Fruit fly (Drosophila melanogaster) whole organism, embryonic: ENCODE data around the gene Nak.

Experiments
- Aef1 ChIP-seq: fragments of 200-800 bp; sonication (Bioruptor generic); IDR thresholded peaks from 3 replicates; pipeline ENCODE4 v1.3.6; 2022; ENCODE audit warnings: missing biosample characterization, missing genetic modification characterization
- Bteb2 ChIP-seq: fragments of 200-800 bp; sonication (Bioruptor generic); optimal IDR thresholded peaks from 2 replicates; lab custom pipeline; 2016; ENCODE audit warnings: missing biosample characterization, missing genetic modification characterization
- CG10147 ChIP-seq: fragments of 200-800 bp; sonication (Bioruptor generic); optimal IDR thresholded peaks from 2 replicates; lab custom pipeline; 2019; ENCODE audit warnings: missing biosample characterization, mild to moderate bottlenecking, missing genetic modification characterization, moderate library complexity
- CG10431 ChIP-seq: fragments of 200-800 bp; sonication (Bioruptor generic); optimal IDR thresholded peaks from 3 replicates; lab custom pipeline; 2018; ENCODE audit warnings: missing biosample characterization, mild to moderate bottlenecking, missing genetic modification characterization
- CG11398 ChIP-seq: fragments of 200-800 bp; sonication (Bioruptor generic); optimal IDR thresholded peaks from 2 replicates; lab custom pipeline; 2016; ENCODE audit warnings: missing biosample characterization, missing genetic modification characterization
- CG12104 ChIP-seq: fragments of 200-800 bp; sonication (Bioruptor generic); optimal IDR thresholded peaks from 3 replicates; lab custom pipeline; 2016; ENCODE audit warnings: missing biosample characterization, missing genetic modification characterization
- CG1233 ChIP-seq: fragments of 200-800 bp; sonication (Bioruptor generic); optimal IDR thresholded peaks from 4 replicates; lab custom pipeline; 2018; ENCODE audit warnings: missing biosample characterization, mild to moderate bottlenecking, missing genetic modification characterization
- CG12744 ChIP-seq: fragments of 200-800 bp; sonication (Bioruptor generic); optimal IDR thresholded peaks from 2 replicates; lab custom pipeline; 2016; ENCODE audit warnings: missing biosample characterization, missing genetic modification characterization
- CG13424 ChIP-seq: fragments of 200-800 bp; sonication (Bioruptor generic); optimal IDR thresholded peaks from 2 replicates; lab custom pipeline; 2019; ENCODE audit warnings: missing biosample characterization, mild to moderate bottlenecking, missing genetic modification characterization, moderate library complexity
- CG14014 ChIP-seq: fragments of 200-800 bp; sonication (Bioruptor generic); IDR thresholded peaks from 2 replicates; pipeline ENCODE4 v1.3.6; 2022; ENCODE audit warnings: missing biosample characterization, missing genetic modification characterization
- CG17361 ChIP-seq: fragments of 200-800 bp; sonication (Bioruptor generic); IDR thresholded peaks from 3 replicates; pipeline ENCODE4 v1.3.6; 2022; ENCODE audit warnings: missing biosample characterization, missing genetic modification characterization
- CG17385 ChIP-seq: fragments of 200-800 bp; sonication (Bioruptor generic); optimal IDR thresholded peaks from 3 replicates; lab custom pipeline; 2018; ENCODE audit warnings: missing biosample characterization, mild to moderate bottlenecking, missing genetic modification characterization
- CG18011 ChIP-seq: fragments of 200-800 bp; sonication (Bioruptor generic); optimal IDR thresholded peaks from 2 replicates; lab custom pipeline; 2017; ENCODE audit warnings: missing biosample characterization, missing genetic modification characterization, mild to moderate bottlenecking, moderate library complexity, missing genotype
- CG18476 ChIP-seq: fragments of 200-800 bp; sonication (Bioruptor generic); optimal IDR thresholded peaks from 2 replicates; lab custom pipeline; 2016; ENCODE audit warnings: missing biosample characterization, mild to moderate bottlenecking, missing genetic modification characterization
- CG2120 ChIP-seq: fragments of 200-800 bp; sonication (Bioruptor generic); optimal IDR thresholded peaks from 3 replicates; lab custom pipeline; 2016; ENCODE audit warnings: missing biosample characterization, missing genetic modification characterization
- CG31224 ChIP-seq: fragments of 200-800 bp; sonication (Bioruptor generic); IDR thresholded peaks from 2 replicates; pipeline ENCODE4 v1.3.6; 2022; ENCODE audit warnings: missing biosample characterization, missing genetic modification characterization
- CG6813 ChIP-seq: fragments of 200-800 bp; sonication (Bioruptor generic); optimal IDR thresholded peaks from 2 replicates; lab custom pipeline; 2017; ENCODE audit warnings: missing biosample characterization, missing genetic modification characterization, mild to moderate bottlenecking, moderate library complexity, missing genetic modification reagents
- CG7357 ChIP-seq: fragments of 200-800 bp; sonication (Bioruptor generic); IDR thresholded peaks from 3 replicates; pipeline ENCODE4 v1.3.6; 2022; ENCODE audit warnings: missing biosample characterization, missing genetic modification characterization
- CG8478 ChIP-seq: fragments of >200 bp; optimal IDR thresholded peaks from 2 replicates; lab custom pipeline; 2018
- D ChIP-seq, 2 experiments: fragments of 200-800 bp in 1 of 2; fragments of >200 bp in 1 of 2; sonication (Bioruptor generic) in 1 of 2; optimal IDR thresholded peaks; 2 replicates in 1 of 2; 3 replicates in 1 of 2; lab custom pipeline; 2017; ENCODE audit warnings: mild to moderate bottlenecking in 1 of 2, missing biosample characterization in 1 of 2, missing genetic modification characterization in 1 of 2, missing genetic modification reagents in 1 of 2
- Ets97D ChIP-seq: fragments of 200-800 bp; sonication (Bioruptor generic); optimal IDR thresholded peaks from 3 replicates; lab custom pipeline; 2016; ENCODE audit warnings: missing biosample characterization, missing genetic modification characterization
- Fer1 ChIP-seq: fragments of 200-800 bp; sonication (Bioruptor generic); optimal IDR thresholded peaks from 2 replicates; lab custom pipeline; 2017; ENCODE audit warnings: missing biosample characterization, mild to moderate bottlenecking, missing genetic modification characterization
- HLH3B ChIP-seq: fragments of 200-800 bp; sonication (Bioruptor generic); IDR thresholded peaks from 2 replicates; pipeline ENCODE4 v1.3.6; 2022; ENCODE audit warnings: missing biosample characterization, missing genetic modification characterization
- HmgZ ChIP-seq: fragments of 200-800 bp; sonication (Bioruptor generic); optimal IDR thresholded peaks from 2 replicates; lab custom pipeline; 2018; ENCODE audit warnings: missing biosample characterization, mild to moderate bottlenecking, missing genetic modification characterization
- Hr3 ChIP-seq: fragments of 200-800 bp; sonication (Bioruptor generic); optimal IDR thresholded peaks from 3 replicates; lab custom pipeline; 2016; ENCODE audit warnings: missing biosample characterization, missing genetic modification characterization
- Hr51 ChIP-seq, 2 experiments: fragments of 200-800 bp; sonication (Bioruptor generic); optimal IDR thresholded peaks; 2 replicates in 1 of 2; 3 replicates in 1 of 2; lab custom pipeline; 2016 to 2018; ENCODE audit warnings: missing biosample characterization in 2 of 2, missing genetic modification characterization in 2 of 2, mild to moderate bottlenecking in 1 of 2, moderate library complexity in 1 of 2
- Lim3 ChIP-seq: fragments of 200-800 bp; sonication (Bioruptor generic); IDR thresholded peaks from 2 replicates; pipeline ENCODE4 v1.3.6; 2022; ENCODE audit warnings: missing biosample characterization, missing genetic modification characterization
- Meics ChIP-seq: fragments of 200-800 bp; sonication (Bioruptor generic); optimal IDR thresholded peaks from 2 replicates; lab custom pipeline; 2017; ENCODE audit warnings: missing biosample characterization, mild to moderate bottlenecking, missing genetic modification characterization
- NfI ChIP-seq: fragments of 200-800 bp; sonication (Bioruptor generic); optimal IDR thresholded peaks from 3 replicates; lab custom pipeline; 2018; ENCODE audit warnings: missing biosample characterization, mild to moderate bottlenecking, missing genetic modification characterization, moderate library complexity
- PHDP ChIP-seq: fragments of 200-800 bp; sonication (Bioruptor generic); optimal IDR thresholded peaks from 3 replicates; lab custom pipeline; 2018; ENCODE audit warnings: missing biosample characterization, mild to moderate bottlenecking, missing genetic modification characterization, moderate library complexity
- Rfx ChIP-seq: fragments of 200-800 bp; sonication (Bioruptor generic); IDR thresholded peaks from 2 replicates; pipeline ENCODE4 v1.3.6; 2022; ENCODE audit warnings: missing biosample characterization, missing genetic modification characterization
- Stat92E ChIP-seq, 3 experiments: fragments of >200 bp in 2 of 3; fragments of 200-800 bp in 1 of 3; sonication (Bioruptor generic) in 1 of 3; optimal IDR thresholded peaks; 2 replicates each; lab custom pipeline; 2017 to 2019; ENCODE audit warnings: missing biosample characterization in 3 of 3, missing genetic modification characterization in 3 of 3, mild to moderate bottlenecking in 1 of 3, moderate library complexity in 1 of 3
- Tbp ChIP-seq: fragments of >200 bp; optimal IDR thresholded peaks from 2 replicates; lab custom pipeline; 2018; ENCODE audit warnings: missing biosample characterization, missing genetic modification characterization
- Xbp1 ChIP-seq: fragments of 200-800 bp; sonication (Bioruptor generic); optimal IDR thresholded peaks from 3 replicates; lab custom pipeline; 2016; ENCODE audit warnings: missing biosample characterization, mild to moderate bottlenecking, missing genetic modification characterization
- ab ChIP-seq: fragments of 200-800 bp; sonication (Bioruptor generic); optimal IDR thresholded peaks from 2 replicates; lab custom pipeline; 2016; ENCODE audit warnings: missing biosample characterization, missing genetic modification characterization
- cg ChIP-seq: fragments of 200-800 bp; sonication (Bioruptor generic); optimal IDR thresholded peaks from 3 replicates; lab custom pipeline; 2019; ENCODE audit warnings: missing biosample characterization, mild to moderate bottlenecking, missing genetic modification characterization, moderate library complexity
- ci ChIP-seq: fragments of 200-800 bp; sonication (Bioruptor generic); IDR thresholded peaks from 3 replicates; pipeline ENCODE4 v1.3.6; 2022; ENCODE audit warnings: missing biosample characterization, missing genetic modification characterization
- danr ChIP-seq: fragments of 200-800 bp; sonication (Bioruptor generic); IDR thresholded peaks from 2 replicates; pipeline ENCODE4 v1.3.6; 2022; ENCODE audit warnings: missing biosample characterization, missing genetic modification characterization
- dpn ChIP-seq, 2 experiments: fragments of 200-800 bp; sonication (Bioruptor generic); optimal IDR thresholded peaks; 3 replicates each; lab custom pipeline; 2016; ENCODE audit warnings: missing biosample characterization in 2 of 2, missing genetic modification characterization in 2 of 2
- gfzf ChIP-seq: fragments of 200-800 bp; sonication (Bioruptor generic); optimal IDR thresholded peaks from 2 replicates; lab custom pipeline; 2016; ENCODE audit warnings: missing biosample characterization, mild to moderate bottlenecking, missing genetic modification characterization, moderate library complexity
- grau ChIP-seq: fragments of 200-800 bp; optimal IDR thresholded peaks from 3 replicates; lab custom pipeline; 2019; ENCODE audit warnings: missing biosample characterization, mild to moderate bottlenecking, missing genetic modification characterization, moderate library complexity
- luna ChIP-seq: fragments of 200-800 bp; sonication (Bioruptor generic); optimal IDR thresholded peaks from 2 replicates; lab custom pipeline; 2016; ENCODE audit warnings: missing biosample characterization, missing genetic modification characterization
- mirr ChIP-seq: fragments of 200-800 bp; sonication (Bioruptor generic); optimal IDR thresholded peaks from 3 replicates; lab custom pipeline; 2018; ENCODE audit warnings: missing biosample characterization, mild to moderate bottlenecking, missing genetic modification characterization
- nom ChIP-seq: fragments of 200-800 bp; sonication (Bioruptor generic); optimal IDR thresholded peaks from 2 replicates; lab custom pipeline; 2017; ENCODE audit warnings: missing biosample characterization, missing genetic modification characterization, mild to moderate bottlenecking, moderate library complexity, missing genetic modification reagents
- pum ChIP-seq: fragments of 200-800 bp; sonication (Bioruptor generic); optimal IDR thresholded peaks from 2 replicates; lab custom pipeline; 2016; ENCODE audit warnings: missing biosample characterization, missing genetic modification characterization
- stwl ChIP-seq: fragments of 200-800 bp; sonication (Bioruptor generic); optimal IDR thresholded peaks from 3 replicates; lab custom pipeline; 2018; ENCODE audit warnings: missing biosample characterization, mild to moderate bottlenecking, missing genetic modification characterization, moderate library complexity
- tup ChIP-seq: fragments of 200-800 bp; sonication (Bioruptor generic); optimal IDR thresholded peaks from 2 replicates; lab custom pipeline; 2016; ENCODE audit warnings: missing biosample characterization, mild to moderate bottlenecking, missing genetic modification characterization, moderate library complexity
- unc-4 ChIP-seq: fragments of 200-800 bp; sonication (Bioruptor generic); IDR thresholded peaks from 2 replicates; pipeline ENCODE4 v1.3.6; 2022; ENCODE audit warnings: missing biosample characterization, missing genetic modification characterization; ENCODE audit not compliant: partially characterized antibody
- zen ChIP-seq: fragments of 200-800 bp; sonication (Bioruptor generic); optimal IDR thresholded peaks from 3 replicates; lab custom pipeline; 2018; ENCODE audit warnings: missing biosample characterization, mild to moderate bottlenecking, missing genetic modification characterization, moderate library complexity
- zfh1 ChIP-seq: fragments of 200-800 bp; sonication (Bioruptor generic); IDR thresholded peaks from 3 replicates; pipeline ENCODE4 v1.3.6; 2022; ENCODE audit warnings: missing biosample characterization, missing genetic modification characterization

Nak gene

dm6 chr2L:18957142-18957674, 11.3 kb downstream of the Nak start, which contains the start of gene Bhmt (continued):
- TF ChIP-seq Fer1 (GFP tag; lab: Kevin White, UChicago) (peak; percentile 76), Aef1 (GFP tag; lab: Robert Waterston, UW) (peak; percentile 59; the same call in 2 of the 3 replicates), pum (GFP tag; lab: Kevin White, UChicago) (no peak), zfh1 (peak; percentile 65; the same call in 2 of the 3 replicates), CG14014 (GFP tag; lab: Robert Waterston, UW) (peak; percentile 69), CG2120 (GFP tag; lab: Kevin White, UChicago) (peak; percentile 59), HLH3B (GFP tag; lab: Robert Waterston, UW) (peak; percentile 68), cg (GFP tag; lab: Kevin White, UChicago) (peak; percentile 24), Rfx (GFP tag; lab: Robert Waterston, UW) (peak; percentile 86), unc-4 (GFP tag; lab: Robert Waterston, UW) (no peak), Bteb2 (no peak), CG7357 (peak; percentile 54; the same call in 2 of the 3 replicates), Hr51 (GFP tag; optimal IDR thresholded peaks at IDR 0.05; lab: Kevin White, UChicago) (no peak), Tbp (no peak), CG18476 (no peak), CG1233 (GFP tag; lab: Kevin White, UChicago) (peak; percentile 58), mirr (GFP tag; lab: Kevin White, UChicago) (peak; percentile 22), CG12104 (GFP tag; lab: Kevin White, UChicago) (peak; percentile 47), HmgZ (tag; lab: Kevin White, UChicago) (peak; percentile 53), ci (GFP tag; lab: Robert Waterston, UW) (peak; percentile 60; the same call in 1 of the 3 replicates), tup (GFP tag; lab: Kevin White, UChicago) (no peak), danr (GFP tag; lab: Robert Waterston, UW) (no peak), NfI (GFP tag; lab: Kevin White, UChicago) (peak; percentile 70), CG17361 (GFP tag; lab: Robert Waterston, UW) (peak; percentile 74), CG31224 (peak; percentile 58), Ets97D (no peak), grau (tag; lab: Kevin White, UChicago) (peak; percentile 96), CG18011 (GFP tag; lab: Kevin White, UChicago) (peak; percentile 27), dpn (GFP tag; optimal IDR thresholded peaks at IDR 0.05; lab: Kevin White, UChicago) (peak in 1 of 2 experiments; percentile 62), zen (tag; lab: Kevin White, UChicago) (peak; percentile 10), CG11398 (GFP tag; lab: Kevin White, UChicago) (no peak), Hr3 (GFP tag; lab: Kevin White, UChicago) (peak; percentile 47), CG10431 (GFP tag; lab: Kevin White, UChicago) (no peak), CG10147 (GFP tag; lab: Kevin White, UChicago) (peak; percentile 65), PHDP (tag; lab: Kevin White, UChicago) (peak; percentile 80), D (optimal IDR thresholded peaks at IDR 0.05; lab: Kevin White, UChicago) (no peak), D (GFP tag; optimal IDR thresholded peaks at IDR 0.05; lab: Kevin White, UChicago) (peak; percentile 5), Xbp1 (peak; percentile 57), CG12744 (GFP tag; lab: Kevin White, UChicago) (no peak), CG6813 (GFP tag; lab: Kevin White, UChicago) (peak; percentile 60), CG13424 (tag; lab: Kevin White, UChicago) (peak; percentile 58), Meics (GFP tag; lab: Kevin White, UChicago) (peak; percentile 86), CG17385 (GFP tag; lab: Kevin White, UChicago) (peak; percentile 62), nom (GFP tag; lab: Kevin White, UChicago) (peak; percentile 56), ab (GFP tag; lab: Kevin White, UChicago) (no peak), luna (GFP tag; lab: Kevin White, UChicago) (no peak), gfzf (GFP tag; lab: Kevin White, UChicago) (no peak), CG8478 (lab: Kevin White, UChicago) (no peak), Stat92E (GFP tag; optimal IDR thresholded peaks at IDR 0.05; lab: Kevin White, UChicago) (no peak), Lim3 (GFP tag; lab: Robert Waterston, UW) (no peak), stwl (tag; lab: Kevin White, UChicago) (no peak)
